Fruit fly (Drosophila melanogaster) whole organism, embryonic: ENCODE data around the gene CG6195.
A peak's percentile ranks its signal among the peaks of the same experiment; 100 is the strongest.

ENCODE experiments used
- Adf1 ChIP-seq: fragments of 200-800 bp; sonication (Bioruptor generic); IDR thresholded peaks from 2 replicates; pipeline ENCODE4 v1.3.6; 2022; ENCODE audit warnings: missing biosample characterization, missing genetic modification characterization
- Bdp1 ChIP-seq: fragments of 200-800 bp; sonication (Bioruptor generic); optimal IDR thresholded peaks from 3 replicates; lab custom pipeline; 2016; ENCODE audit warnings: missing biosample characterization, missing genetic modification characterization
- CG10431 ChIP-seq: fragments of 200-800 bp; sonication (Bioruptor generic); optimal IDR thresholded peaks from 3 replicates; lab custom pipeline; 2018; ENCODE audit warnings: missing biosample characterization, mild to moderate bottlenecking, missing genetic modification characterization
- CG12071 ChIP-seq: fragments of 200-800 bp; sonication (Bioruptor generic); optimal IDR thresholded peaks from 3 replicates; lab custom pipeline; 2018; ENCODE audit warnings: missing biosample characterization, mild to moderate bottlenecking, missing genetic modification characterization
- CG12155 ChIP-seq: fragments of 200-800 bp; sonication (Bioruptor generic); optimal IDR thresholded peaks from 3 replicates; lab custom pipeline; 2016; ENCODE audit warnings: missing biosample characterization, missing genetic modification characterization
- CG13123 ChIP-seq: fragments of 200-800 bp; sonication (Bioruptor generic); optimal IDR thresholded peaks from 2 replicates; lab custom pipeline; 2016; ENCODE audit warnings: missing biosample characterization, missing genetic modification characterization
- CG13287 ChIP-seq: fragments of 200-800 bp; sonication (Bioruptor generic); IDR thresholded peaks from 2 replicates; pipeline ENCODE4 v1.3.6; 2022; ENCODE audit warnings: missing biosample characterization, missing genetic modification characterization; ENCODE audit not compliant: partially characterized antibody
- CG13894 ChIP-seq: fragments of 200-800 bp; sonication (Bioruptor generic); optimal IDR thresholded peaks from 3 replicates; lab custom pipeline; 2018; ENCODE audit warnings: missing biosample characterization, mild to moderate bottlenecking, missing genetic modification characterization, moderate library complexity
- CG14710 ChIP-seq: fragments of 200-800 bp; sonication (Bioruptor generic); optimal IDR thresholded peaks from 3 replicates; lab custom pipeline; 2019; ENCODE audit warnings: missing biosample characterization, mild to moderate bottlenecking, missing genetic modification characterization, moderate library complexity
- CG17359 ChIP-seq: fragments of 200-800 bp; sonication (Bioruptor generic); optimal IDR thresholded peaks from 3 replicates; lab custom pipeline; 2018; ENCODE audit warnings: missing biosample characterization, mild to moderate bottlenecking, missing genetic modification characterization, moderate library complexity
- CG17385 ChIP-seq: fragments of 200-800 bp; sonication (Bioruptor generic); optimal IDR thresholded peaks from 3 replicates; lab custom pipeline; 2018; ENCODE audit warnings: missing biosample characterization, mild to moderate bottlenecking, missing genetic modification characterization
- CG18476 ChIP-seq: fragments of 200-800 bp; sonication (Bioruptor generic); optimal IDR thresholded peaks from 2 replicates; lab custom pipeline; 2016; ENCODE audit warnings: missing biosample characterization, mild to moderate bottlenecking, missing genetic modification characterization
- CG31365 ChIP-seq: fragments of 200-800 bp; sonication (Bioruptor generic); optimal IDR thresholded peaks from 2 replicates; lab custom pipeline; 2018; ENCODE audit warnings: missing biosample characterization, mild to moderate bottlenecking, missing genetic modification characterization
- CG34376 ChIP-seq: fragments of 200-800 bp; sonication (Bioruptor generic); optimal IDR thresholded peaks from 2 replicates; lab custom pipeline; 2018; ENCODE audit warnings: missing biosample characterization, mild to moderate bottlenecking, missing genetic modification characterization
- CG34422 ChIP-seq: fragments of 200-800 bp; sonication (Bioruptor generic); IDR thresholded peaks from 3 replicates; pipeline ENCODE4 v1.3.6; 2022; ENCODE audit warnings: missing biosample characterization, missing genetic modification characterization
- CG43689 ChIP-seq: fragments of 200-800 bp; sonication (Bioruptor generic); IDR thresholded peaks from 2 replicates; pipeline ENCODE4 v1.3.6; 2022; ENCODE audit warnings: missing biosample characterization, missing genetic modification characterization
- CG5180 ChIP-seq: fragments of 200-800 bp; sonication (Bioruptor generic); optimal IDR thresholded peaks from 3 replicates; lab custom pipeline; 2017; ENCODE audit warnings: missing biosample characterization, missing genetic modification characterization, mild to moderate bottlenecking, moderate library complexity, missing genetic modification reagents
- CG6813 ChIP-seq: fragments of 200-800 bp; sonication (Bioruptor generic); optimal IDR thresholded peaks from 2 replicates; lab custom pipeline; 2017; ENCODE audit warnings: missing biosample characterization, missing genetic modification characterization, mild to moderate bottlenecking, moderate library complexity, missing genetic modification reagents
- CG8281 ChIP-seq: fragments of 200-800 bp; sonication (Bioruptor generic); optimal IDR thresholded peaks from 2 replicates; lab custom pipeline; 2018; ENCODE audit warnings: missing biosample characterization, mild to moderate bottlenecking, missing genetic modification characterization, moderate library complexity
- CG9437 ChIP-seq: fragments of 200-800 bp; sonication (Bioruptor generic); optimal IDR thresholded peaks from 2 replicates; lab custom pipeline; 2018; ENCODE audit warnings: missing biosample characterization, mild to moderate bottlenecking, missing genetic modification characterization
- Dbx ChIP-seq: fragments of 200-800 bp; sonication (Bioruptor generic); IDR thresholded peaks from 3 replicates; pipeline ENCODE4 v1.3.6; 2022; ENCODE audit warnings: missing biosample characterization, missing genetic modification characterization
- Gsc ChIP-seq: fragments of 200-800 bp; sonication (Bioruptor generic); IDR thresholded peaks from 2 replicates; pipeline ENCODE4 v1.3.6; 2022; ENCODE audit warnings: missing biosample characterization, missing genetic modification characterization
- HLH4C ChIP-seq: fragments of 200-800 bp; sonication (Bioruptor generic); IDR thresholded peaks from 3 replicates; pipeline ENCODE4 v1.3.6; 2022; ENCODE audit warnings: missing biosample characterization, missing genetic modification characterization; ENCODE audit not compliant: partially characterized antibody
- HmgZ ChIP-seq: fragments of 200-800 bp; sonication (Bioruptor generic); optimal IDR thresholded peaks from 2 replicates; lab custom pipeline; 2018; ENCODE audit warnings: missing biosample characterization, mild to moderate bottlenecking, missing genetic modification characterization
- Jarid2 ChIP-seq: fragments of 200-800 bp; sonication (Bioruptor generic); optimal IDR thresholded peaks from 3 replicates; lab custom pipeline; 2017; ENCODE audit warnings: mild to moderate bottlenecking, missing biosample characterization, missing genetic modification reagents, missing genetic modification characterization
- MTF-1 ChIP-seq: fragments of 200-800 bp; sonication (Bioruptor generic); optimal IDR thresholded peaks from 2 replicates; lab custom pipeline; 2018; ENCODE audit warnings: missing biosample characterization, mild to moderate bottlenecking, missing genetic modification characterization, borderline replicate concordance
- Trl ChIP-seq, 3 experiments: fragments of >200 bp in 2 of 3; fragments of 200-800 bp in 1 of 3; sonication (Bioruptor generic) in 1 of 3; optimal IDR thresholded peaks; 2 replicates in 1 of 3; 3 replicates in 2 of 3; lab custom pipeline; 2016 to 2017; ENCODE audit warnings: missing biosample characterization in 1 of 3, missing genetic modification characterization in 1 of 3
- bbx ChIP-seq: fragments of 200-800 bp; sonication (Bioruptor generic); IDR thresholded peaks from 2 replicates; pipeline ENCODE4 v1.3.6; 2022; ENCODE audit warnings: missing biosample characterization, missing genetic modification characterization; ENCODE audit not compliant: partially characterized antibody
- cg ChIP-seq: fragments of 200-800 bp; sonication (Bioruptor generic); optimal IDR thresholded peaks from 3 replicates; lab custom pipeline; 2019; ENCODE audit warnings: missing biosample characterization, mild to moderate bottlenecking, missing genetic modification characterization, moderate library complexity
- chm ChIP-seq: fragments of 200-800 bp; sonication (Bioruptor generic); IDR thresholded peaks from 2 replicates; pipeline ENCODE4 v1.3.6; 2022; ENCODE audit warnings: missing biosample characterization, missing genetic modification characterization
- crol ChIP-seq: fragments of 200-800 bp; sonication (Bioruptor generic); IDR thresholded peaks from 2 replicates; pipeline ENCODE4 v1.3.6; 2022; ENCODE audit warnings: missing biosample characterization, missing genetic modification characterization
- crp ChIP-seq, 2 experiments: fragments of 200-800 bp; sonication (Bioruptor generic); optimal IDR thresholded peaks; 2 replicates in 1 of 2; 3 replicates in 1 of 2; lab custom pipeline; 2017; ENCODE audit warnings: missing biosample characterization in 2 of 2, missing genetic modification characterization in 2 of 2, mild to moderate bottlenecking in 1 of 2, moderate library complexity in 1 of 2
- ftz-f1 ChIP-seq: fragments of 200-800 bp; sonication (Bioruptor generic); optimal IDR thresholded peaks from 2 replicates; lab custom pipeline; 2016; ENCODE audit warnings: missing biosample characterization, missing genetic modification characterization
- gcm2 ChIP-seq: fragments of 200-800 bp; sonication (Bioruptor generic); optimal IDR thresholded peaks from 2 replicates; lab custom pipeline; 2016; ENCODE audit warnings: missing biosample characterization, missing genetic modification characterization
- grau ChIP-seq: fragments of 200-800 bp; optimal IDR thresholded peaks from 3 replicates; lab custom pipeline; 2019; ENCODE audit warnings: missing biosample characterization, mild to moderate bottlenecking, missing genetic modification characterization, moderate library complexity
- hbn ChIP-seq: fragments of 200-800 bp; sonication (Bioruptor generic); IDR thresholded peaks from 2 replicates; pipeline ENCODE4 v1.3.6; 2022; ENCODE audit warnings: missing biosample characterization, missing genetic modification characterization; ENCODE audit not compliant: partially characterized antibody
- pb ChIP-seq: fragments of 200-800 bp; sonication (Bioruptor generic); optimal IDR thresholded peaks from 3 replicates; lab custom pipeline; 2016; ENCODE audit warnings: missing biosample characterization, missing genetic modification characterization
- pum ChIP-seq: fragments of 200-800 bp; sonication (Bioruptor generic); optimal IDR thresholded peaks from 2 replicates; lab custom pipeline; 2016; ENCODE audit warnings: missing biosample characterization, missing genetic modification characterization
- row ChIP-seq: fragments of 200-800 bp; sonication (Bioruptor generic); IDR thresholded peaks from 3 replicates; pipeline ENCODE4 v1.3.6; 2022; ENCODE audit warnings: missing biosample characterization, missing genetic modification characterization
- sd ChIP-seq: fragments of 200-800 bp; sonication (Bioruptor generic); optimal IDR thresholded peaks from 3 replicates; lab custom pipeline; 2018; ENCODE audit warnings: missing biosample characterization, mild to moderate bottlenecking, missing genetic modification characterization, moderate library complexity
- sna ChIP-seq: fragments of 200-800 bp; sonication (Bioruptor generic); IDR thresholded peaks from 2 replicates; pipeline ENCODE4 v1.3.6; 2022; ENCODE audit warnings: missing biosample characterization, missing genetic modification characterization; ENCODE audit not compliant: partially characterized antibody
- sr ChIP-seq: fragments of 200-800 bp; sonication (Bioruptor generic); IDR thresholded peaks from 3 replicates; pipeline ENCODE4 v1.3.6; 2022; ENCODE audit warnings: missing biosample characterization, missing genetic modification characterization
- tap ChIP-seq: fragments of 200-800 bp; optimal IDR thresholded peaks from 3 replicates; lab custom pipeline; 2019; ENCODE audit warnings: missing biosample characterization, mild to moderate bottlenecking, missing genetic modification characterization, moderate library complexity
- toy ChIP-seq: fragments of 200-800 bp; sonication (Bioruptor generic); IDR thresholded peaks from 2 replicates; pipeline ENCODE4 v1.3.6; 2022; ENCODE audit warnings: missing biosample characterization, missing genetic modification characterization
- ttk ChIP-seq: fragments of 200-800 bp; sonication (Bioruptor generic); IDR thresholded peaks from 2 replicates; pipeline ENCODE4 v2.1.2; 2022; ENCODE audit warnings: missing biosample characterization, missing genetic modification characterization
- twi ChIP-seq: fragments of 200-800 bp; optimal IDR thresholded peaks from 2 replicates; lab custom pipeline; 2019; ENCODE audit warnings: missing biosample characterization, mild to moderate bottlenecking, missing genetic modification characterization, moderate library complexity
- unc-4 ChIP-seq: fragments of 200-800 bp; sonication (Bioruptor generic); IDR thresholded peaks from 2 replicates; pipeline ENCODE4 v1.3.6; 2022; ENCODE audit warnings: missing biosample characterization, missing genetic modification characterization; ENCODE audit not compliant: partially characterized antibody
- usp ChIP-seq: fragments of >200 bp; optimal IDR thresholded peaks from 2 replicates; lab custom pipeline; 2017; ENCODE audit warnings: missing biosample characterization, missing genetic modification characterization
- wdn ChIP-seq: fragments of 200-800 bp; sonication (Bioruptor generic); IDR thresholded peaks from 2 replicates; pipeline ENCODE4 v1.3.6; 2022; ENCODE audit warnings: missing biosample characterization, missing genetic modification characterization

The CG6195 gene

dm6 chr3R:19641058-19641457, 7.2 kb downstream of the CG6195 start (continued):
- peak; percentile 4 for TF ChIP-seq tap (tag; lab: Kevin White, UChicago)
- TF ChIP-seq CG34376 (GFP tag; lab: Kevin White, UChicago) = peak; percentile 32
- peak; percentile 23 for TF ChIP-seq CG12071
- TF ChIP-seq CG13123 (GFP tag; lab: Kevin White, UChicago) = no peak
- peak; percentile 97 for TF ChIP-seq crol (GFP tag; lab: Robert Waterston, UW)
- TF ChIP-seq row (GFP tag; lab: Robert Waterston, UW) = peak; percentile 16; the same call in 1 of the 3 replicates
- TF ChIP-seq Jarid2 (GFP tag; lab: Kevin White, UChicago) = peak; percentile 62
- TF ChIP-seq CG17359 (tag; lab: Kevin White, UChicago) = no peak
- peak; percentile 25; the same call in 1 of the 2 replicates for TF ChIP-seq Adf1 (GFP tag; lab: Robert Waterston, UW)
- TF ChIP-seq Trl (optimal IDR thresholded peaks at IDR 0.05; lab: Kevin White, UChicago) = peak; percentile 55 to 79
- TF ChIP-seq Trl (GFP tag; optimal IDR thresholded peaks at IDR 0.05; lab: Kevin White, UChicago) = no peak
- TF ChIP-seq MTF-1 (GFP tag; lab: Kevin White, UChicago) = peak; percentile 39
- no peak for TF ChIP-seq CG43689 (GFP tag; lab: Robert Waterston, UW)
- TF ChIP-seq twi (tag; lab: Kevin White, UChicago) = peak; percentile 13
- 0 out of 2 replicates have a peak, but pooled peaks have one; percentile 10 for TF ChIP-seq wdn (GFP tag; lab: Robert Waterston, UW)
- TF ChIP-seq sna (GFP tag; lab: Robert Waterston, UW) = peak; percentile 58; the same call in 1 of the 2 replicates
- TF ChIP-seq cg (GFP tag; lab: Kevin White, UChicago) = peak; percentile 66
- TF ChIP-seq CG34422 (GFP tag; lab: Robert Waterston, UW) = peak; percentile 69; the same call in 1 of the 3 replicates
- TF ChIP-seq Gsc (GFP tag; lab: Robert Waterston, UW) = no peak
- TF ChIP-seq ftz-f1 = peak; percentile 50
- peak; percentile 42 for TF ChIP-seq CG17385
- TF ChIP-seq pb (GFP tag; lab: Kevin White, UChicago) = no peak
- TF ChIP-seq CG31365 = peak; percentile 5
- TF ChIP-seq CG14710 (tag; lab: Kevin White, UChicago) = no peak
- TF ChIP-seq ttk (GFP tag; lab: Robert Waterston, UW) = peak; percentile 50; the same call in 1 of the 2 replicates
- peak; percentile 9; the same call in 1 of the 3 replicates for TF ChIP-seq sr (GFP tag; lab: Robert Waterston, UW)
- TF ChIP-seq CG5180 (GFP tag; lab: Kevin White, UChicago) = peak; percentile 42
- no peak for TF ChIP-seq gcm2 (GFP tag; lab: Kevin White, UChicago)
- TF ChIP-seq CG12155 (GFP tag; lab: Kevin White, UChicago) = no peak
- peak; percentile 8 for TF ChIP-seq HmgZ
- peak; percentile 4 for TF ChIP-seq CG6813 (GFP tag; lab: Kevin White, UChicago)
- peak; percentile 51 to 89 for TF ChIP-seq crp (GFP tag; optimal IDR thresholded peaks at IDR 0.05; lab: Kevin White, UChicago)
- no peak for TF ChIP-seq CG9437 (GFP tag; lab: Kevin White, UChicago)
- TF ChIP-seq grau (tag; lab: Kevin White, UChicago) = no peak
- TF ChIP-seq CG10431 = no peak
- TF ChIP-seq usp (GFP tag; lab: Kevin White, UChicago) = no peak
- peak; percentile 11 for TF ChIP-seq CG13894
- peak; percentile 25; the same call in 1 of the 2 replicates for TF ChIP-seq chm
- TF ChIP-seq Bdp1 = no peak
- no peak for TF ChIP-seq HLH4C (GFP tag; lab: Robert Waterston, UW)
- peak; percentile 55; the same call in 1 of the 2 replicates for TF ChIP-seq bbx
- TF ChIP-seq pum (GFP tag; lab: Kevin White, UChicago) = no peak
- no peak for TF ChIP-seq CG18476 (GFP tag; lab: Kevin White, UChicago)
- peak; percentile 33; the same call in 1 of the 2 replicates for TF ChIP-seq unc-4 (GFP tag; lab: Robert Waterston, UW)
- 0 out of 2 replicates have a peak, but pooled peaks have one; percentile 45 for TF ChIP-seq hbn
- no peak for TF ChIP-seq CG8281
- 0 out of 3 replicates have a peak, but pooled peaks have one; percentile 33 for TF ChIP-seq Dbx (GFP tag; lab: Robert Waterston, UW)
- no peak for TF ChIP-seq sd (tag; lab: Kevin White, UChicago)
- no peak for TF ChIP-seq toy (GFP tag; lab: Robert Waterston, UW)
- TF ChIP-seq CG13287 (GFP tag; lab: Robert Waterston, UW) = peak; percentile 52
